Worm (Caenorhabditis elegans) whole organism, L2 larva: ENCODE results near the gene moa-1.

Experiments
- ceh-82 ChIP-seq: fragments of 150-350 bp; optimal IDR thresholded peaks from 2 replicates; lab custom pipeline; 2014; ENCODE audit warnings: missing biosample characterization, missing genetic modification characterization
- elt-3 ChIP-seq: sonication (generic microtip); optimal IDR thresholded peaks from 2 replicates; lab custom pipeline; 2017; ENCODE audit warnings: missing biosample characterization, missing genetic modification characterization
- mab-5 ChIP-seq: fragments of 150-350 bp; optimal IDR thresholded peaks from 2 replicates; lab custom pipeline; 2014; ENCODE audit warnings: missing biosample characterization, missing genetic modification characterization
- mdl-1 ChIP-seq, 2 experiments: fragments of 150-350 bp in 1 of 2; sonication (generic microtip) in 1 of 2; optimal IDR thresholded peaks; 2 replicates each; lab custom pipeline; 2017; ENCODE audit warnings: missing biosample characterization in 2 of 2, missing genetic modification characterization in 2 of 2
- nhr-11 ChIP-seq: fragments of 150-350 bp; optimal IDR thresholded peaks from 2 replicates; lab custom pipeline; 2014; ENCODE audit warnings: missing biosample characterization, missing genetic modification characterization
- nhr-12 ChIP-seq: fragments of 150-350 bp; optimal IDR thresholded peaks from 2 replicates; lab custom pipeline; 2014; ENCODE audit warnings: missing biosample characterization, missing genetic modification characterization
- nhr-23 ChIP-seq: fragments of 150-350 bp; optimal IDR thresholded peaks from 2 replicates; lab custom pipeline; 2014; ENCODE audit warnings: missing biosample characterization, missing genetic modification reagents, missing genetic modification characterization
- nhr-237 ChIP-seq: fragments of 150-350 bp; optimal IDR thresholded peaks from 2 replicates; lab custom pipeline; 2014; ENCODE audit warnings: missing biosample characterization, missing genetic modification characterization
- skn-1 ChIP-seq: sonication (generic microtip); optimal IDR thresholded peaks from 2 replicates; lab custom pipeline; 2017; ENCODE audit warnings: missing biosample characterization, missing genetic modification characterization
- ztf-11 ChIP-seq: sonication (generic microtip); optimal IDR thresholded peaks from 2 replicates; lab custom pipeline; 2017; ENCODE audit warnings: missing biosample characterization, missing genetic modification characterization

ce11 chrIII:2001210-2001609, 31.5 kb upstream of the moa-1 start:
- no peak for TF ChIP-seq nhr-11 (tag; lab: Kevin White, UChicago)
- no peak for TF ChIP-seq nhr-23 (tag; lab: Kevin White, UChicago)
- TF ChIP-seq mdl-1 (tag; optimal IDR thresholded peaks at IDR 0.05; lab: Kevin White, UChicago), result no peak
- TF ChIP-seq ztf-11 (tag; lab: Kevin White, UChicago), result no peak
- no peak for TF ChIP-seq nhr-237 (tag; lab: Kevin White, UChicago)
- no peak for TF ChIP-seq nhr-12 (tag; lab: Kevin White, UChicago)
- no peak for TF ChIP-seq skn-1
- no peak for TF ChIP-seq elt-3 (tag; lab: Kevin White, UChicago)
- TF ChIP-seq mab-5 (tag; lab: Kevin White, UChicago), result no peak
- TF ChIP-seq ceh-82 (tag; lab: Kevin White, UChicago), result no peak
